Fruit fly (Drosophila melanogaster) whole organism, adult: ENCODE data around the gene CG2540.

Source experiments
- CG11617 ChIP-seq: fragments of 200-800 bp; sonication (Bioruptor generic); optimal IDR thresholded peaks from 2 replicates; lab custom pipeline; 2017; ENCODE audit warnings: mild to moderate bottlenecking, missing biosample characterization, missing genetic modification reagents, missing genetic modification characterization
- CG14711 ChIP-seq: fragments of 200-800 bp; sonication (Bioruptor generic); optimal IDR thresholded peaks from 2 replicates; lab custom pipeline; 2018; ENCODE audit warnings: missing biosample characterization, mild to moderate bottlenecking, missing genetic modification characterization, moderate library complexity
- CG1620 ChIP-seq: fragments of 200-800 bp; sonication (Bioruptor generic); optimal IDR thresholded peaks from 2 replicates; lab custom pipeline; 2016; ENCODE audit warnings: missing biosample characterization, missing genetic modification characterization
- CG33017 ChIP-seq: fragments of 200-800 bp; sonication (Bioruptor generic); optimal IDR thresholded peaks from 2 replicates; lab custom pipeline; 2018; ENCODE audit warnings: missing biosample characterization, mild to moderate bottlenecking, missing genetic modification characterization, moderate library complexity
- CG7045 ChIP-seq: fragments of 200-800 bp; sonication (Bioruptor generic); optimal IDR thresholded peaks from 2 replicates; lab custom pipeline; 2017; ENCODE audit warnings: missing biosample characterization, mild to moderate bottlenecking, missing genetic modification characterization
- Clk ChIP-seq: fragments of 200-800 bp; sonication (Bioruptor generic); optimal IDR thresholded peaks from 2 replicates; lab custom pipeline; 2017; ENCODE audit warnings: missing biosample characterization, missing genetic modification characterization
- Crg-1 ChIP-seq: fragments of 200-800 bp; sonication (Bioruptor generic); optimal IDR thresholded peaks from 2 replicates; lab custom pipeline; 2016; ENCODE audit warnings: missing biosample characterization, missing genetic modification characterization
- Mnt ChIP-seq: fragments of 200-800 bp; sonication (Bioruptor generic); optimal IDR thresholded peaks from 2 replicates; lab custom pipeline; 2016; ENCODE audit warnings: missing biosample characterization, mild to moderate bottlenecking, missing genetic modification characterization
- cic ChIP-seq: fragments of 200-800 bp; sonication (Bioruptor generic); optimal IDR thresholded peaks from 2 replicates; lab custom pipeline; 2017; ENCODE audit warnings: missing biosample characterization, mild to moderate bottlenecking, missing genetic modification characterization, moderate library complexity
- cnc ChIP-seq, 2 experiments: fragments of >200 bp; optimal IDR thresholded peaks; 2 replicates each; lab custom pipeline; 2017
- kay ChIP-seq: fragments of 200-800 bp; sonication (Bioruptor generic); peaks from one replicate; lab custom pipeline; 2016; ENCODE audit warnings: missing biosample characterization, missing genetic modification characterization, borderline replicate concordance
- ovo ChIP-seq: fragments of 200-800 bp; sonication (Bioruptor generic); optimal IDR thresholded peaks from 2 replicates; lab custom pipeline; 2016; ENCODE audit warnings: missing biosample characterization, missing genetic modification characterization
- pad ChIP-seq: fragments of 200-800 bp; sonication (Bioruptor generic); optimal IDR thresholded peaks from 3 replicates; lab custom pipeline; 2017; ENCODE audit warnings: missing biosample characterization, missing genetic modification characterization, mild to moderate bottlenecking, moderate library complexity, missing genetic modification reagents
- tj ChIP-seq: fragments of 200-800 bp; sonication (Bioruptor generic); optimal IDR thresholded peaks from 3 replicates; lab custom pipeline; 2017; ENCODE audit warnings: missing biosample characterization, mild to moderate bottlenecking, missing genetic modification characterization, moderate library complexity
- toe ChIP-seq: fragments of 200-800 bp; sonication (Bioruptor generic); optimal IDR thresholded peaks from 2 replicates; lab custom pipeline; 2016; ENCODE audit warnings: missing biosample characterization, missing genetic modification characterization

Gene CG2540

dm6 chrX:12673833-12674541 lies 44.3 kb downstream of the CG2540 start:
- no peak for TF ChIP-seq CG1620 (GFP tag; lab: Kevin White, UChicago)
- no peak for TF ChIP-seq Clk (GFP tag; lab: Kevin White, UChicago)
- no peak for TF ChIP-seq Mnt
- TF ChIP-seq kay (GFP tag; lab: Kevin White, UChicago), result peak; percentile 59

dm6 chrX:12675284-12675683 lies 45.6 kb downstream of the CG2540 start:
- TF ChIP-seq CG14711 (tag; lab: Kevin White, UChicago), result peak; percentile 37
- no peak for TF ChIP-seq CG1620 (GFP tag; lab: Kevin White, UChicago)

dm6 chrX:12675798-12676553 lies 46.3 kb downstream of the CG2540 start:
- TF ChIP-seq kay (GFP tag; lab: Kevin White, UChicago) (peak; percentile 40), Clk (GFP tag; lab: Kevin White, UChicago) (no peak), CG7045 (no peak), CG11617 (GFP tag; lab: Kevin White, UChicago) (no peak), toe (GFP tag; lab: Kevin White, UChicago) (no peak)

dm6 chrX:12676554-12677336 lies 47.1 kb downstream of the CG2540 start:
- peak; percentile 2 for TF ChIP-seq ovo (GFP tag; lab: Kevin White, UChicago)
- no peak for TF ChIP-seq Crg-1 (GFP tag; lab: Kevin White, UChicago)
- no peak for TF ChIP-seq cnc (optimal IDR thresholded peaks at IDR 0.05; lab: Kevin White, UChicago)
- TF ChIP-seq CG14711 (tag; lab: Kevin White, UChicago), result peak; percentile 45
- TF ChIP-seq cic (GFP tag; lab: Kevin White, UChicago), result no peak
- no peak for TF ChIP-seq CG33017
- TF ChIP-seq tj (GFP tag; lab: Kevin White, UChicago), result peak; percentile 76
- no peak for TF ChIP-seq pad (GFP tag; lab: Kevin White, UChicago)
- no peak for TF ChIP-seq CG1620 (GFP tag; lab: Kevin White, UChicago)
- no peak for TF ChIP-seq Mnt
